Worm (Caenorhabditis elegans): ENCODE measurements around the gene stip-1.

- TF ChIP-seq him-1 (tag; optimal IDR thresholded peaks at IDR 0.05) (no peak), dao-5 (tag; optimal IDR thresholded peaks at IDR 0.05) (no peak)
Measured at ce11 chrII:10370826-10371225, 21.0 kb upstream of the stip-1 start.
